Worm (Caenorhabditis elegans) whole organism, L1 larva: ENCODE measurements around the gene C01G10.10.

Source experiments
- C16A3.4 ChIP-seq: fragments of 150-350 bp; optimal IDR thresholded peaks from 2 replicates; lab custom pipeline; 2014; ENCODE audit warnings: missing biosample characterization, missing genetic modification characterization
- C34B4.2 ChIP-seq: sonication (generic microtip); optimal IDR thresholded peaks from 2 replicates; lab custom pipeline; 2017; ENCODE audit warnings: mild to moderate bottlenecking, missing genetic modification characterization, missing compliant biosample characterization
- aha-1 ChIP-seq: fragments of 150-350 bp; optimal IDR thresholded peaks from 2 replicates; lab custom pipeline; 2014; ENCODE audit warnings: missing biosample characterization, missing genetic modification characterization
- aly-2 ChIP-seq: fragments of 150-350 bp; optimal IDR thresholded peaks from 2 replicates; lab custom pipeline; 2014; ENCODE audit warnings: missing biosample characterization, missing genetic modification characterization
- ceh-8 ChIP-seq: fragments of 200-800 bp; sonication (Bioruptor generic); optimal IDR thresholded peaks from 2 replicates; lab custom pipeline; 2018; ENCODE audit warnings: mild to moderate bottlenecking, missing genetic modification characterization, moderate library complexity, missing compliant biosample characterization
- ceh-88 ChIP-seq: fragments of 200-800 bp; sonication (Bioruptor generic); IDR thresholded peaks from 2 replicates; pipeline ENCODE4 v1.3.6; 2022; ENCODE audit warnings: missing genetic modification characterization, missing compliant biosample characterization
- ceh-90 ChIP-seq: sonication (generic microtip); optimal IDR thresholded peaks from 2 replicates; lab custom pipeline; 2016; ENCODE audit warnings: missing genetic modification characterization, missing compliant biosample characterization
- dpl-1 ChIP-seq, 3 experiments: fragments of 150-350 bp in 2 of 3; sonication (generic microtip) in 1 of 3; optimal IDR thresholded peaks; 2 replicates each; lab custom pipeline; 2014 to 2017; ENCODE audit warnings: missing biosample characterization in 3 of 3, missing genetic modification characterization in 3 of 3, missing genetic modification reagents in 3 of 3
- dsc-1 ChIP-seq: sonication (generic microtip); optimal IDR thresholded peaks from 2 replicates; lab custom pipeline; 2016; ENCODE audit warnings: mild to moderate bottlenecking, missing genetic modification characterization, missing compliant biosample characterization
- efl-1 ChIP-seq, 4 experiments: fragments of 150-350 bp; optimal IDR thresholded peaks in 3 of 4; peaks in 1 of 4; 1 replicate in 1 of 4; 2 replicates in 3 of 4; lab custom pipeline; 2014; ENCODE audit warnings: missing biosample characterization in 2 of 4, missing genetic modification characterization in 2 of 4, missing genetic modification reagents in 2 of 4
- efl-3 ChIP-seq: fragments of 200-800 bp; sonication (Bioruptor generic); optimal IDR thresholded peaks from 2 replicates; lab custom pipeline; 2018; ENCODE audit warnings: mild to moderate bottlenecking, missing genetic modification characterization, missing compliant biosample characterization
- egl-27 ChIP-seq, 2 experiments: fragments of 150-350 bp in 1 of 2; sonication (generic microtip); optimal IDR thresholded peaks; 3 replicates each; lab custom pipeline; 2017 to 2018; ENCODE audit warnings: missing biosample characterization in 2 of 2, missing genetic modification characterization in 2 of 2, missing genetic modification reagents in 2 of 2
- elt-2 ChIP-seq: sonication (generic microtip); optimal IDR thresholded peaks from 2 replicates; lab custom pipeline; 2016; ENCODE audit warnings: missing genetic modification characterization, mild to moderate bottlenecking, inconsistent platforms, missing compliant biosample characterization, missing genetic modification reagents
- fkh-10 ChIP-seq: sonication (generic microtip); optimal IDR thresholded peaks from 2 replicates; lab custom pipeline; 2017; ENCODE audit warnings: missing biosample characterization, missing genetic modification reagents, missing genetic modification characterization
- fkh-8 ChIP-seq: sonication (generic microtip); optimal IDR thresholded peaks from 2 replicates; lab custom pipeline; 2016; ENCODE audit warnings: mild to moderate bottlenecking, missing genetic modification characterization, missing compliant biosample characterization
- fos-1 ChIP-seq: fragments of 150-350 bp; optimal IDR thresholded peaks from 2 replicates; lab custom pipeline; 2014; ENCODE audit warnings: missing biosample characterization, missing genetic modification characterization
- hpl-2 ChIP-seq: fragments of 150-350 bp; optimal IDR thresholded peaks from 2 replicates; lab custom pipeline; 2014; ENCODE audit warnings: missing biosample characterization, missing genetic modification reagents, missing genetic modification characterization
- irx-1 ChIP-seq: sonication (generic microtip); optimal IDR thresholded peaks from 2 replicates; lab custom pipeline; 2016; ENCODE audit warnings: missing genetic modification characterization, missing compliant biosample characterization
- isw-1 ChIP-seq: fragments of 200-800 bp; sonication (Bioruptor generic); IDR thresholded peaks from 2 replicates; pipeline ENCODE4 v1.3.6; 2022; ENCODE audit warnings: missing genetic modification characterization, missing compliant biosample characterization
- jun-1 ChIP-seq: fragments of 150-350 bp; optimal IDR thresholded peaks from 2 replicates; lab custom pipeline; 2014; ENCODE audit warnings: missing biosample characterization, missing genetic modification reagents, missing genetic modification characterization
- lin-13 ChIP-seq: fragments of 150-350 bp; optimal IDR thresholded peaks from 2 replicates; lab custom pipeline; 2014; ENCODE audit warnings: missing biosample characterization, missing genetic modification reagents, missing genetic modification characterization
- lin-15B ChIP-seq: fragments of 150-350 bp; sonication (generic microtip); optimal IDR thresholded peaks from 3 replicates; lab custom pipeline; 2014; ENCODE audit warnings: missing biosample characterization, missing genetic modification characterization
- lin-39 ChIP-seq: fragments of 150-350 bp; optimal IDR thresholded peaks from 2 replicates; lab custom pipeline; 2014; ENCODE audit warnings: missing biosample characterization, missing genetic modification reagents, missing genetic modification characterization
- lsy-2 ChIP-seq, 2 experiments: fragments of 150-350 bp; optimal IDR thresholded peaks; 2 replicates each; lab custom pipeline; 2014; ENCODE audit warnings: missing biosample characterization in 2 of 2, missing genetic modification characterization in 2 of 2
- mab-9 ChIP-seq: fragments of 200-800 bp; sonication (Bioruptor generic); IDR thresholded peaks from 2 replicates; pipeline ENCODE4 v1.3.6; 2022; ENCODE audit warnings: missing genetic modification reagents, missing genetic modification characterization, missing compliant biosample characterization
- mef-2 ChIP-seq: fragments of 150-350 bp; optimal IDR thresholded peaks from 2 replicates; lab custom pipeline; 2014; ENCODE audit warnings: missing biosample characterization, missing genetic modification characterization
- mep-1 ChIP-seq: fragments of 150-350 bp; optimal IDR thresholded peaks from 2 replicates; lab custom pipeline; 2014; ENCODE audit warnings: missing biosample characterization, missing genetic modification characterization
- nhr-11 ChIP-seq: fragments of 150-350 bp; optimal IDR thresholded peaks from 2 replicates; lab custom pipeline; 2014; ENCODE audit warnings: missing biosample characterization, missing genetic modification characterization
- nhr-12 ChIP-seq: sonication (generic microtip); optimal IDR thresholded peaks from 2 replicates; lab custom pipeline; 2017; ENCODE audit warnings: missing biosample characterization, missing genetic modification characterization
- nhr-19 ChIP-seq: fragments of 200-800 bp; sonication (Bioruptor generic); conservative IDR thresholded peaks from 2 replicates; pipeline ENCODE4 v1.3.6; 2022; ENCODE audit warnings: missing genetic modification characterization, missing compliant biosample characterization
- nhr-20 ChIP-seq: sonication (generic microtip); optimal IDR thresholded peaks from 2 replicates; lab custom pipeline; 2016; ENCODE audit warnings: mild to moderate bottlenecking, missing genetic modification characterization, missing compliant biosample characterization
- nhr-237 ChIP-seq: fragments of 150-350 bp; optimal IDR thresholded peaks from 2 replicates; lab custom pipeline; 2014; ENCODE audit warnings: missing biosample characterization, missing genetic modification characterization
- nhr-28 ChIP-seq: fragments of 150-350 bp; optimal IDR thresholded peaks from 2 replicates; lab custom pipeline; 2014; ENCODE audit warnings: missing biosample characterization, missing genetic modification characterization
- nhr-47 ChIP-seq: sonication (generic microtip); optimal IDR thresholded peaks from 2 replicates; lab custom pipeline; 2016; ENCODE audit warnings: mild to moderate bottlenecking, missing genetic modification characterization, moderate library complexity, missing compliant biosample characterization
- nhr-77 ChIP-seq: fragments of 150-350 bp; optimal IDR thresholded peaks from 2 replicates; lab custom pipeline; 2014; ENCODE audit warnings: missing biosample characterization, missing genetic modification characterization
- nhr-84 ChIP-seq: sonication (generic microtip); optimal IDR thresholded peaks from 2 replicates; lab custom pipeline; 2017; ENCODE audit warnings: missing biosample characterization, missing genetic modification characterization
- nhr-90 ChIP-seq: sonication (generic microtip); optimal IDR thresholded peaks from 2 replicates; lab custom pipeline; 2016; ENCODE audit warnings: mild to moderate bottlenecking, missing genetic modification characterization, missing compliant biosample characterization; ENCODE audit not compliant: poor library complexity
- pag-3 ChIP-seq: sonication (generic microtip); optimal IDR thresholded peaks from 2 replicates; lab custom pipeline; 2017; ENCODE audit warnings: missing genetic modification characterization, mild to moderate bottlenecking, missing compliant biosample characterization, antibody characterized with exemption, borderline replicate concordance; ENCODE audit not compliant: insufficient read depth
- pax-3 ChIP-seq: fragments of 200-800 bp; sonication (Bioruptor generic); optimal IDR thresholded peaks from 2 replicates; lab custom pipeline; 2018; ENCODE audit warnings: mild to moderate bottlenecking, missing genetic modification characterization, moderate library complexity, missing compliant biosample characterization
- rnt-1 ChIP-seq: sonication (generic microtip); optimal IDR thresholded peaks from 2 replicates; lab custom pipeline; 2016; ENCODE audit warnings: mild to moderate bottlenecking, missing genetic modification characterization, moderate library complexity, missing compliant biosample characterization
- skn-1 ChIP-seq: fragments of 150-350 bp; optimal IDR thresholded peaks from 2 replicates; lab custom pipeline; 2014; ENCODE audit warnings: missing biosample characterization, missing genetic modification characterization
- sox-4 ChIP-seq: sonication (generic microtip); optimal IDR thresholded peaks from 2 replicates; lab custom pipeline; 2016; ENCODE audit warnings: missing genetic modification characterization, missing compliant biosample characterization
- tbx-2 ChIP-seq: sonication (generic microtip); optimal IDR thresholded peaks from 2 replicates; lab custom pipeline; 2016; ENCODE audit warnings: missing genetic modification characterization, missing compliant biosample characterization
- tlp-1 ChIP-seq: fragments of 150-350 bp; optimal IDR thresholded peaks from 2 replicates; lab custom pipeline; 2014; ENCODE audit warnings: missing biosample characterization, missing genetic modification characterization
- unc-130 ChIP-seq: fragments of 150-350 bp; optimal IDR thresholded peaks from 2 replicates; lab custom pipeline; 2017; ENCODE audit warnings: missing biosample characterization, missing genetic modification characterization, inconsistent platforms
- unc-86 ChIP-seq: sonication (generic microtip); optimal IDR thresholded peaks from 2 replicates; lab custom pipeline; 2016; ENCODE audit warnings: missing genetic modification characterization, missing compliant biosample characterization
- unc-98 ChIP-seq: fragments of 200-800 bp; sonication (Bioruptor generic); IDR thresholded peaks from 2 replicates; pipeline ENCODE4 v1.3.6; 2022; ENCODE audit warnings: missing genetic modification characterization, missing compliant biosample characterization
- xbp-1 ChIP-seq: sonication (generic microtip); optimal IDR thresholded peaks from 2 replicates; lab custom pipeline; 2016; ENCODE audit warnings: missing genetic modification characterization, missing compliant biosample characterization
- zip-4 ChIP-seq: fragments of 200-800 bp; sonication (Bioruptor generic); optimal IDR thresholded peaks from 2 replicates; lab custom pipeline; 2018; ENCODE audit warnings: mild to moderate bottlenecking, missing genetic modification characterization, moderate library complexity, missing compliant biosample characterization
- ztf-11 ChIP-seq, 2 experiments: sonication (generic microtip); optimal IDR thresholded peaks; 2 replicates each; lab custom pipeline; 2016 to 2017; ENCODE audit warnings: missing genetic modification characterization in 2 of 2, missing biosample characterization in 1 of 2, missing compliant biosample characterization in 1 of 2
- ztf-4 ChIP-seq: fragments of 150-350 bp; optimal IDR thresholded peaks from 2 replicates; lab custom pipeline; 2014; ENCODE audit warnings: missing biosample characterization, missing genetic modification characterization

The C01G10.10 gene

DNA sequence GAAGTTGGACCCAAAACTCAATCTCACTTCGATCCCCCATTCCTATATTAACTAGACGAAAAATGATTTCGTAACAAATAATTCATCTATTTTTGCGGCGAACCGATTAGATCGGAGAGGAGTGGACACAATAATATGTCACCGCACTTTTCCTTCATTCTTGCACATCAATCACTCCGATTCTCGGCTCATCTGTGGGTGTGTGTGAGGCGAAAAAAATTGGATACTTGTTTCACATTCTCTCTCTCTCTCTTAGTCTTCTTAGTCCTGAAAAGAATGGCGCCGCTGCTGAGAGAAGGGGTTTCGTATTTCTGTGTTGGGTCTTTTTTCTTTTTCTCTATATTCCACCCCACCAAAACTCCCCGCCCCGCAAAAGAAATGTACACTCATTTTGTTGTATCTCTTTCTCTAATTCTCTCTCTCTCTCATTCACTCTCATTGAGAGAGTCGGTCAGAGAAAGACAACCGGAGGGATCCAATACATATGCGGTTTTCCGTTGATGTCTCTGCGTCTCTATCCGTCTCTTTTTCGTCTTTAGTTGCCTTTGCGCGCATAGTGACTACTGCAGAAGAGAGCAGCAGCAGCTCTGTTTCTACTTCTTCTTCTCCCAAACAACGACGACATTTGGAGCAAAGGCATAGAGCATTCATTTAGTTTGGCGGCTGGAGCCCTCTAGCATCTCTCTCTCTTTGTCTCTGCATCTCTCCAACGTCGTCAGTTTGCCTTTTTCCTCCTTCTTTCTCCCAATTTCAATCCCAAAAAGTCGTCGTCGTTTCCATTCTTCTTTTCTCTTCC lies 11.0 kb downstream of the C01G10.10 start, which contains the start of gene unc-76:
unc-76 (plus strand) TSS at position 746 of the 796 bp plus-strand sequence.
- TF ChIP-seq pag-3 (tag; lab: Kevin White, UChicago) (no peak), unc-86 (peak; percentile 92), C34B4.2 (tag; lab: Kevin White, UChicago) (no peak), nhr-12 (no peak), nhr-90 (peak; percentile 13), tlp-1 (tag; lab: Kevin White, UChicago) (no peak), egl-27 (tag; optimal IDR thresholded peaks at IDR 0.05; lab: Kevin White, UChicago) (peak; percentile 58 to 76), ceh-88 (GFP tag; lab: Robert Waterston, UW) (no peak; the same call in 1 of the 2 replicates), nhr-84 (tag; lab: Kevin White, UChicago) (no peak), nhr-19 (GFP tag; lab: Robert Waterston, UW) (peak; percentile 81), elt-2 (no peak), lin-13 (peak; percentile 62), unc-98 (GFP tag; lab: Robert Waterston, UW) (no peak), zip-4 (GFP tag; lab: Kevin White, UChicago) (no peak), irx-1 (tag; lab: Kevin White, UChicago) (peak; percentile 80), nhr-77 (tag; lab: Kevin White, UChicago) (peak; percentile 71), ceh-8 (peak; percentile 58), ztf-4 (peak; percentile 53), pax-3 (tag; lab: Kevin White, UChicago) (peak; percentile 88), nhr-11 (tag; lab: Kevin White, UChicago) (peak; percentile 63), sox-4 (tag; lab: Kevin White, UChicago) (peak; percentile 14), mef-2 (tag; lab: Kevin White, UChicago) (peak; percentile 55), fkh-8 (tag; lab: Kevin White, UChicago) (peak; percentile 95), fkh-10 (GFP tag; lab: Kevin White, UChicago) (peak; percentile 56), tbx-2 (tag; lab: Kevin White, UChicago) (peak; percentile 91), mab-9 (GFP tag; lab: Robert Waterston, UW) (peak; percentile 74), nhr-47 (tag; lab: Kevin White, UChicago) (peak; percentile 88), nhr-20 (tag; lab: Kevin White, UChicago) (peak; percentile 81), jun-1 (tag; lab: Kevin White, UChicago) (peak; percentile 81), mep-1 (tag; lab: Kevin White, UChicago) (peak; percentile 92), skn-1 (tag; lab: Kevin White, UChicago) (peak; percentile 20), dsc-1 (peak; percentile 89), dpl-1 (GFP tag; optimal IDR thresholded peaks at IDR 0.05; lab: Kevin White, UChicago) (peak; percentile 49 to 59 (median 57)), aly-2 (peak; percentile 41), ztf-11 (tag; optimal IDR thresholded peaks at IDR 0.05; lab: Kevin White, UChicago) (peak in 1 of 2 experiments; percentile 58), fos-1 (tag; lab: Kevin White, UChicago) (peak; percentile 77), nhr-237 (tag; lab: Kevin White, UChicago) (peak; percentile 77), efl-3 (GFP tag; lab: Kevin White, UChicago) (no peak), lin-15B (peak; percentile 29), nhr-28 (tag; lab: Kevin White, UChicago) (no peak), ceh-90 (no peak), unc-130 (peak; percentile 19), aha-1 (tag; lab: Kevin White, UChicago) (peak; percentile 7), hpl-2 (GFP tag; lab: Kevin White, UChicago) (no peak), efl-1 (optimal IDR thresholded peaks at IDR 0.05; lab: Kevin White, UChicago) (peak; percentile 76 to 80), efl-1 (GFP tag; optimal IDR thresholded peaks at IDR 0.05 in 1 of 2; lab: Kevin White, UChicago) (peak; percentile 52 to 94), lsy-2 (tag; optimal IDR thresholded peaks at IDR 0.05; lab: Kevin White, UChicago) (peak; percentile 76 to 87), isw-1 (GFP tag; lab: Robert Waterston, UW) (peak; percentile 68), rnt-1 (peak; percentile 95), lin-39 (tag; lab: Kevin White, UChicago) (peak; percentile 63), xbp-1 (peak; percentile 80), C16A3.4 (tag; lab: Kevin White, UChicago) (peak; percentile 66)
